Fruit fly (Drosophila melanogaster): ENCODE results near the gene CG43922.

- TF ChIP-seq pan (optimal IDR thresholded peaks at IDR 0.05) (no peak), EcR (GFP tag; optimal IDR thresholded peaks at IDR 0.05) (no peak), psq (optimal IDR thresholded peaks at IDR 0.05) (no peak)
Measured at dm6 chr2L:6280328-6280727, 28.2 kb downstream of the CG43922 start.
